Comparison of ENCODE assay signal across 2 fruit fly cellular contexts in genomic region chr2L:3787028-3787427, dm6.
TF ChIP-seq lines count a peak whose summit lies in the region.

TSS of gene bark (plus strand) at chr2L:3787167.

TF ChIP-seq in whole organism, embryonic, 481 proteins besides CTCF, POLR2A, EP300 and RAD21 (continued from another document and continues in another):
- peak; percentile 48 for TF ChIP-seq vvl (GFP tag; IDR thresholded peaks at IDR 0.05; lab: Robert Waterston, UW)
- peak; percentile 13 for TF ChIP-seq CG15269 (tag; optimal IDR thresholded peaks at IDR 0.05; lab: Kevin White, UChicago)
- TF ChIP-seq CG18476 (GFP tag; optimal IDR thresholded peaks at IDR 0.05; lab: Kevin White, UChicago), result no peak
- TF ChIP-seq CG13287 (GFP tag; IDR thresholded peaks at IDR 0.05; lab: Robert Waterston, UW; ENCODE audit: partially characterized antibody), result peak; percentile 54
- TF ChIP-seq Dll (GFP tag; IDR thresholded peaks at IDR 0.05; lab: Robert Waterston, UW; ENCODE audit: partially characterized antibody), result 0 out of 4 replicates have a peak, but pooled peaks have one; percentile 30
- TF ChIP-seq Hmr (GFP tag; optimal IDR thresholded peaks at IDR 0.05; lab: Kevin White, UChicago), result peak; percentile 12
- peak; percentile 20; the same call in 1 of the 3 replicates for TF ChIP-seq so (GFP tag; IDR thresholded peaks at IDR 0.05; lab: Robert Waterston, UW)
- peak; percentile 13 for TF ChIP-seq her (GFP tag; optimal IDR thresholded peaks at IDR 0.05; lab: Kevin White, UChicago)
- peak; percentile 83 for TF ChIP-seq lbe (GFP tag; optimal IDR thresholded peaks at IDR 0.05; lab: Kevin White, UChicago)
- TF ChIP-seq CG13894 (tag; optimal IDR thresholded peaks at IDR 0.05; lab: Kevin White, UChicago), result peak; percentile 36
- TF ChIP-seq CG4360 (GFP tag; IDR thresholded peaks at IDR 0.05; lab: Robert Waterston, UW), result no peak
- TF ChIP-seq mirr (GFP tag; optimal IDR thresholded peaks at IDR 0.05; lab: Kevin White, UChicago), result peak; percentile 54
- TF ChIP-seq Hr78 (GFP tag; optimal IDR thresholded peaks at IDR 0.05; lab: Kevin White, UChicago), result peak in 1 of 2 experiments; percentile 23
- no peak for TF ChIP-seq CG10654 (GFP tag; optimal IDR thresholded peaks at IDR 0.05; lab: Kevin White, UChicago)
- TF ChIP-seq tio (GFP tag; optimal IDR thresholded peaks at IDR 0.05; lab: Kevin White, UChicago), result no peak
- TF ChIP-seq caup (GFP tag; optimal IDR thresholded peaks at IDR 0.05; lab: Kevin White, UChicago; ENCODE audit: severe bottlenecking), result peak; percentile 25
- no peak for TF ChIP-seq dmrt99B (tag; optimal IDR thresholded peaks at IDR 0.05; lab: Kevin White, UChicago)
- peak; percentile 67 for TF ChIP-seq CG32532 (GFP tag; IDR thresholded peaks at IDR 0.05; lab: Robert Waterston, UW)
- peak; percentile 45 for TF ChIP-seq yki (optimal IDR thresholded peaks at IDR 0.05; lab: Kevin White, UChicago)
- TF ChIP-seq Opbp (GFP tag; IDR thresholded peaks at IDR 0.05; lab: Robert Waterston, UW; ENCODE audit: partially characterized antibody), result peak; percentile 27; the same call in 1 of the 3 replicates
- peak; percentile 1 for TF ChIP-seq CG1233 (GFP tag; optimal IDR thresholded peaks at IDR 0.05; lab: Kevin White, UChicago)
- peak; percentile 9 for TF ChIP-seq oc (tag; optimal IDR thresholded peaks at IDR 0.05; lab: Kevin White, UChicago)
- no peak for TF ChIP-seq CG8290 (GFP tag; optimal IDR thresholded peaks at IDR 0.05; lab: Kevin White, UChicago)
- peak in 1 of 2 experiments; percentile 48 for TF ChIP-seq CG8290 (tag; optimal IDR thresholded peaks at IDR 0.05; lab: Kevin White, UChicago)
- no peak for TF ChIP-seq CG11696 (GFP tag; IDR thresholded peaks at IDR 0.05; lab: Robert Waterston, UW)
- TF ChIP-seq CG6791 (GFP tag; IDR thresholded peaks at IDR 0.05; lab: Robert Waterston, UW; ENCODE audit: partially characterized antibody), result peak; percentile 40; the same call in 1 of the 3 replicates
- TF ChIP-seq CG11695 (GFP tag; IDR thresholded peaks at IDR 0.05; lab: Robert Waterston, UW), result 0 out of 3 replicates have a peak, but pooled peaks have one; percentile 31
- no peak for TF ChIP-seq Stat92E (GFP tag; optimal IDR thresholded peaks at IDR 0.05; lab: Kevin White, UChicago)
- TF ChIP-seq CG34376 (GFP tag; optimal IDR thresholded peaks at IDR 0.05; lab: Kevin White, UChicago), result peak; percentile 52
- TF ChIP-seq nerfin-2 (GFP tag; IDR thresholded peaks at IDR 0.05; lab: Robert Waterston, UW; ENCODE audit: partially characterized antibody), result no peak
- no peak for TF ChIP-seq Aef1 (GFP tag; IDR thresholded peaks at IDR 0.05; lab: Robert Waterston, UW)
- TF ChIP-seq crc (GFP tag; optimal IDR thresholded peaks at IDR 0.05; lab: Kevin White, UChicago), result peak; percentile 3
- TF ChIP-seq Drgx (GFP tag; IDR thresholded peaks at IDR 0.05; lab: Robert Waterston, UW), result peak; percentile 48
- peak; percentile 38; the same call in 1 of the 2 replicates for TF ChIP-seq Bgb (GFP tag; IDR thresholded peaks at IDR 0.05; lab: Robert Waterston, UW; ENCODE audit: partially characterized antibody)
- TF ChIP-seq CG34224 (GFP tag; IDR thresholded peaks at IDR 0.05; lab: Robert Waterston, UW; ENCODE audit: partially characterized antibody), result peak; percentile 48; the same call in 2 of the 3 replicates
- peak; percentile 35 for TF ChIP-seq Deaf1 (tag; optimal IDR thresholded peaks at IDR 0.05; lab: Kevin White, UChicago)
- TF ChIP-seq CoRest (tag; optimal IDR thresholded peaks at IDR 0.05; lab: Kevin White, UChicago), result no peak
- TF ChIP-seq H15 (GFP tag; IDR thresholded peaks at IDR 0.05; lab: Robert Waterston, UW), result no peak
- TF ChIP-seq Trl (optimal IDR thresholded peaks at IDR 0.05; lab: Kevin White, UChicago), result peak; percentile 80 to 91
- TF ChIP-seq Trl (GFP tag; optimal IDR thresholded peaks at IDR 0.05; lab: Kevin White, UChicago), result peak; percentile 67
- no peak for TF ChIP-seq CG12942 (GFP tag; optimal IDR thresholded peaks at IDR 0.05; lab: Kevin White, UChicago)
- TF ChIP-seq Eip74EF (GFP tag; optimal IDR thresholded peaks at IDR 0.05; lab: Kevin White, UChicago), result peak in 1 of 2 experiments; percentile 0
- TF ChIP-seq lab (GFP tag; optimal IDR thresholded peaks at IDR 0.05; lab: Kevin White, UChicago), result peak; percentile 41
- TF ChIP-seq Rfx (GFP tag; IDR thresholded peaks at IDR 0.05; lab: Robert Waterston, UW), result peak; percentile 21; the same call in 1 of the 2 replicates
- no peak for TF ChIP-seq gfzf (GFP tag; optimal IDR thresholded peaks at IDR 0.05; lab: Kevin White, UChicago)
- TF ChIP-seq CrebB (tag; optimal IDR thresholded peaks at IDR 0.05; lab: Kevin White, UChicago), result peak; percentile 19
- no peak for TF ChIP-seq CG16815 (GFP tag; optimal IDR thresholded peaks at IDR 0.05; lab: Kevin White, UChicago)
- peak; percentile 26; the same call in 1 of the 2 replicates for TF ChIP-seq Xrp1 (GFP tag; IDR thresholded peaks at IDR 0.05; lab: Robert Waterston, UW)
- peak; percentile 27 for TF ChIP-seq CG13624 (GFP tag; optimal IDR thresholded peaks at IDR 0.05; lab: Kevin White, UChicago)
- peak; percentile 32 for TF ChIP-seq sens (GFP tag; lab: Kevin White, UChicago)
- peak; percentile 72 for TF ChIP-seq cg (GFP tag; optimal IDR thresholded peaks at IDR 0.05; lab: Kevin White, UChicago)
- peak; percentile 6 for TF ChIP-seq HmgZ (tag; optimal IDR thresholded peaks at IDR 0.05; lab: Kevin White, UChicago)
- peak; percentile 18 for TF ChIP-seq gro (GFP tag; optimal IDR thresholded peaks at IDR 0.05; lab: Kevin White, UChicago)
- no peak for TF ChIP-seq CG7839 (tag; optimal IDR thresholded peaks at IDR 0.05; lab: Kevin White, UChicago)
- TF ChIP-seq CG4328 (GFP tag; optimal IDR thresholded peaks at IDR 0.05; lab: Kevin White, UChicago), result no peak
- TF ChIP-seq chinmo (GFP tag; IDR thresholded peaks at IDR 0.05; lab: Robert Waterston, UW; ENCODE audit: partially characterized antibody), result peak; percentile 93; the same call in 3 of the 4 replicates
- no peak for TF ChIP-seq Abd-B (GFP tag; optimal IDR thresholded peaks at IDR 0.05; lab: Kevin White, UChicago)
- 0 out of 2 replicates have a peak, but pooled peaks have one; percentile 16 for TF ChIP-seq Nf-YA (GFP tag; IDR thresholded peaks at IDR 0.05; lab: Robert Waterston, UW)
- peak; percentile 32 for TF ChIP-seq salm (tag; optimal IDR thresholded peaks at IDR 0.05; lab: Kevin White, UChicago)
- peak; percentile 2 for TF ChIP-seq abd-A (tag; optimal IDR thresholded peaks at IDR 0.05; lab: Kevin White, UChicago)
- TF ChIP-seq Med (GFP tag; lab: Kevin White, UChicago), result peak; percentile 76
- no peak for TF ChIP-seq CG8388 (GFP tag; optimal IDR thresholded peaks at IDR 0.05; lab: Kevin White, UChicago)

TF ChIP-seq in whole organism, prepupa, 60 proteins besides CTCF, POLR2A, EP300 and RAD21 (continued from another document):
- peak; percentile 21 for TF ChIP-seq fkh (GFP tag; optimal IDR thresholded peaks at IDR 0.05; lab: Kevin White, UChicago)
- peak; percentile 65 for TF ChIP-seq CG9139 (GFP tag; optimal IDR thresholded peaks at IDR 0.05; lab: Kevin White, UChicago)
- peak; percentile 25 to 56 for TF ChIP-seq ss (GFP tag; optimal IDR thresholded peaks at IDR 0.05; lab: Kevin White, UChicago)
